Fruit fly (Drosophila melanogaster) whole organism, adult: Measurements from ENCODE around the gene peg.

Experiments
- CG11617 ChIP-seq: fragments of 200-800 bp; sonication (Bioruptor generic); optimal IDR thresholded peaks from 2 replicates; lab custom pipeline; 2017; ENCODE audit warnings: mild to moderate bottlenecking, missing biosample characterization, missing genetic modification reagents, missing genetic modification characterization
- CG5204 ChIP-seq: fragments of 200-800 bp; sonication (Bioruptor generic); optimal IDR thresholded peaks from 2 replicates; lab custom pipeline; 2016; ENCODE audit warnings: missing biosample characterization, missing genetic modification characterization
- CG7045 ChIP-seq: fragments of 200-800 bp; sonication (Bioruptor generic); optimal IDR thresholded peaks from 2 replicates; lab custom pipeline; 2017; ENCODE audit warnings: missing biosample characterization, mild to moderate bottlenecking, missing genetic modification characterization
- Crg-1 ChIP-seq: fragments of 200-800 bp; sonication (Bioruptor generic); optimal IDR thresholded peaks from 2 replicates; lab custom pipeline; 2016; ENCODE audit warnings: missing biosample characterization, missing genetic modification characterization
- cic ChIP-seq: fragments of 200-800 bp; sonication (Bioruptor generic); optimal IDR thresholded peaks from 2 replicates; lab custom pipeline; 2017; ENCODE audit warnings: missing biosample characterization, mild to moderate bottlenecking, missing genetic modification characterization, moderate library complexity
- kay ChIP-seq: fragments of 200-800 bp; sonication (Bioruptor generic); peaks from one replicate; lab custom pipeline; 2016; ENCODE audit warnings: missing biosample characterization, missing genetic modification characterization, borderline replicate concordance
- tj ChIP-seq: fragments of 200-800 bp; sonication (Bioruptor generic); optimal IDR thresholded peaks from 3 replicates; lab custom pipeline; 2017; ENCODE audit warnings: missing biosample characterization, mild to moderate bottlenecking, missing genetic modification characterization, moderate library complexity

- TF ChIP-seq CG5204 (GFP tag; lab: Kevin White, UChicago) = no peak
- TF ChIP-seq cic = no peak
- TF ChIP-seq CG7045 (GFP tag; lab: Kevin White, UChicago) = no peak
- no peak for TF ChIP-seq tj
- peak; percentile 17 for TF ChIP-seq kay (GFP tag; lab: Kevin White, UChicago)
- no peak for TF ChIP-seq CG11617 (GFP tag; lab: Kevin White, UChicago)
- TF ChIP-seq Crg-1 = no peak
These were observed 45.8 kb upstream of the peg start for dm6 chr3R:21069742-21070141.
